Worm (Caenorhabditis elegans) whole organism, early embryonic: Measurements from ENCODE around the gene cTel54X.2.

Experiments
- B0310.2 ChIP-seq: sonication (generic microtip); optimal IDR thresholded peaks from 2 replicates; lab custom pipeline; 2016; ENCODE audit warnings: mild to moderate bottlenecking, missing genetic modification characterization, missing compliant biosample characterization
- F13C5.2 ChIP-seq: sonication (generic microtip); optimal IDR thresholded peaks from 2 replicates; lab custom pipeline; 2017; ENCODE audit warnings: mild to moderate bottlenecking, missing genetic modification characterization, inconsistent platforms, missing compliant biosample characterization
- aly-1 ChIP-seq: sonication (generic microtip); optimal IDR thresholded peaks from 2 replicates; lab custom pipeline; 2016; ENCODE audit warnings: missing genetic modification characterization, missing compliant biosample characterization
- ama-1 ChIP-seq: fragments of 150-350 bp; optimal IDR thresholded peaks from 2 replicates; lab custom pipeline; 2014
- ceh-13 ChIP-seq: fragments of 200-800 bp; sonication (Bioruptor generic); optimal IDR thresholded peaks from 2 replicates; lab custom pipeline; 2018; ENCODE audit warnings: mild to moderate bottlenecking, missing genetic modification characterization, missing compliant biosample characterization
- ets-7 ChIP-seq: sonication (generic microtip); optimal IDR thresholded peaks from 2 replicates; lab custom pipeline; 2016; ENCODE audit warnings: missing genotype, missing genetic modification characterization, missing compliant biosample characterization
- flt-1 ChIP-seq: fragments of 200-800 bp; sonication (Bioruptor generic); IDR thresholded peaks from 2 replicates; pipeline ENCODE4 v1.3.6; 2022; ENCODE audit warnings: missing genetic modification characterization, missing compliant biosample characterization
- hmbx-1 ChIP-seq: sonication (generic microtip); optimal IDR thresholded peaks from 2 replicates; lab custom pipeline; 2016; ENCODE audit warnings: mild to moderate bottlenecking, missing genetic modification characterization, missing compliant biosample characterization
- hnd-1 ChIP-seq: sonication (generic microtip); optimal IDR thresholded peaks from 2 replicates; lab custom pipeline; 2016; ENCODE audit warnings: missing genetic modification characterization, missing compliant biosample characterization
- pes-1 ChIP-seq: fragments of 200-800 bp; sonication (Bioruptor generic); IDR thresholded peaks from 2 replicates; pipeline ENCODE4 v1.3.6; 2022; ENCODE audit warnings: missing genetic modification reagents, missing genetic modification characterization, missing compliant biosample characterization
- scrt-1 ChIP-seq: fragments of 200-800 bp; sonication (Bioruptor generic); IDR thresholded peaks from 2 replicates; pipeline ENCODE4 v1.3.6; 2022; ENCODE audit warnings: missing genetic modification characterization, missing compliant biosample characterization
- tbx-11 ChIP-seq: fragments of 200-800 bp; sonication (Bioruptor generic); IDR thresholded peaks from 2 replicates; pipeline ENCODE4 v1.3.6; 2022; ENCODE audit warnings: missing genetic modification characterization, missing compliant biosample characterization
- tbx-37 ChIP-seq: fragments of 200-800 bp; sonication (Bioruptor generic); conservative IDR thresholded peaks from 2 replicates; pipeline ENCODE4 v1.3.6; 2022; ENCODE audit warnings: missing genetic modification reagents, missing genetic modification characterization, missing compliant biosample characterization
- tra-4 ChIP-seq: sonication (generic microtip); optimal IDR thresholded peaks from 2 replicates; lab custom pipeline; 2017; ENCODE audit warnings: missing genetic modification characterization, missing compliant biosample characterization

DNA sequence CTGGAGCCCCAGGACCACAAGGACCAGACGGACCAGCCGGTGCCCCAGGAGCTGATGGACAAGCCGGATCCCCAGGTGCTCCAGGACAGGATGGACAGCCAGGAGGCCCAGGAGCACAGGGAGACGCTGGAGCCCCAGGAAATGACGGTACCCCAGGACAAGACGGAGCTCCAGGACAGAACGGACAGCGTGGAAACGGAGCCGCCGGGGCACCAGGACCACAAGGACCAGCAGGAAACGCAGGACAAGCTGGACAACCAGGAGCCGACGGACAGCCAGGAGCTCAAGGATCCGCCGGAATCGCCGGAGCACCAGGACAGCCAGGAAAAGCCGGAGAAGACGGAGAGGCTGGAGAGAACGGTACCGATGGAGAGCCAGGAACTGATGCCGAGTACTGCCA, 38.4 kb downstream of the cTel54X.2 start:
- TF ChIP-seq B0310.2 (no peak), ama-1 (lab: Kevin White, UChicago) (no peak), aly-1 (tag; lab: Kevin White, UChicago) (no peak), tbx-37 (no peak), pes-1 (GFP tag; lab: Robert Waterston, UW) (no peak), ceh-13 (GFP tag; lab: Kevin White, UChicago) (no peak), flt-1 (no peak), hmbx-1 (tag; lab: Kevin White, UChicago) (no peak), tra-4 (tag; lab: Kevin White, UChicago) (no peak), hnd-1 (tag; lab: Kevin White, UChicago) (no peak), ets-7 (tag; lab: Kevin White, UChicago) (no peak), tbx-11 (GFP tag; lab: Robert Waterston, UW) (no peak), F13C5.2 (no peak), scrt-1 (GFP tag; lab: Robert Waterston, UW) (no peak)
